Worm (Caenorhabditis elegans) whole organism, mixed stage, embryonic: Measurements from ENCODE around the gene F43B10.1.

ENCODE experiments used
- M03D4.4 ChIP-seq: sonication (generic microtip); optimal IDR thresholded peaks from 2 replicates; lab custom pipeline; 2017; ENCODE audit warnings: mild to moderate bottlenecking, missing genetic modification characterization, missing compliant biosample characterization
- bed-3 ChIP-seq: fragments of 200-800 bp; sonication (Bioruptor generic); optimal IDR thresholded peaks from 3 replicates; lab custom pipeline; 2018; ENCODE audit warnings: mild to moderate bottlenecking, missing genetic modification characterization, moderate library complexity, missing compliant biosample characterization
- blmp-1 ChIP-seq: fragments of 150-350 bp; optimal IDR thresholded peaks from 2 replicates; lab custom pipeline; 2014; ENCODE audit warnings: missing biosample characterization, missing genetic modification characterization
- ceh-39 ChIP-seq: fragments of 150-350 bp; optimal IDR thresholded peaks from 2 replicates; lab custom pipeline; 2014; ENCODE audit warnings: missing biosample characterization, missing genetic modification characterization
- ceh-43 ChIP-seq: fragments of 200-800 bp; sonication (Bioruptor generic); optimal IDR thresholded peaks from 2 replicates; lab custom pipeline; 2018; ENCODE audit warnings: mild to moderate bottlenecking, missing genetic modification characterization, moderate library complexity, missing compliant biosample characterization
- ceh-83 ChIP-seq: fragments of 200-800 bp; sonication (Bioruptor generic); optimal IDR thresholded peaks from 2 replicates; lab custom pipeline; 2018; ENCODE audit warnings: mild to moderate bottlenecking, missing genetic modification characterization, missing compliant biosample characterization
- ces-1 ChIP-seq: fragments of 150-350 bp; optimal IDR thresholded peaks from 2 replicates; lab custom pipeline; 2014; ENCODE audit warnings: missing biosample characterization, missing genetic modification reagents, missing genetic modification characterization
- cnd-1 ChIP-seq: fragments of 200-800 bp; sonication (Bioruptor generic); optimal IDR thresholded peaks from 2 replicates; lab custom pipeline; 2018; ENCODE audit warnings: mild to moderate bottlenecking, missing genetic modification characterization, missing compliant biosample characterization
- drap-1 ChIP-seq: fragments of 200-800 bp; sonication (Bioruptor generic); optimal IDR thresholded peaks from 3 replicates; lab custom pipeline; 2018; ENCODE audit warnings: mild to moderate bottlenecking, missing genetic modification characterization, missing compliant biosample characterization
- elt-1 ChIP-seq: sonication (generic microtip); optimal IDR thresholded peaks from 2 replicates; lab custom pipeline; 2017; ENCODE audit warnings: missing genetic modification characterization, mild to moderate bottlenecking, missing compliant biosample characterization, antibody characterized with exemption, moderate library complexity, borderline replicate concordance; ENCODE audit not compliant: insufficient read depth
- elt-3 ChIP-seq: fragments of 150-350 bp; optimal IDR thresholded peaks from 2 replicates; lab custom pipeline; 2014; ENCODE audit warnings: missing biosample characterization, missing genetic modification characterization
- flh-1 ChIP-seq: fragments of 200-800 bp; sonication (Bioruptor generic); optimal IDR thresholded peaks from 2 replicates; lab custom pipeline; 2018; ENCODE audit warnings: mild to moderate bottlenecking, missing genetic modification characterization, moderate library complexity, missing compliant biosample characterization
- ham-2 ChIP-seq: fragments of 200-800 bp; sonication (Bioruptor generic); optimal IDR thresholded peaks from 2 replicates; lab custom pipeline; 2018; ENCODE audit warnings: mild to moderate bottlenecking, missing genetic modification characterization, missing compliant biosample characterization
- hlh-1 ChIP-seq: fragments of 150-350 bp; optimal IDR thresholded peaks from 2 replicates; lab custom pipeline; 2014; ENCODE audit warnings: missing biosample characterization, missing genetic modification reagents, missing genetic modification characterization
- lin-13 ChIP-seq: fragments of 150-350 bp; optimal IDR thresholded peaks from 2 replicates; lab custom pipeline; 2014; ENCODE audit warnings: missing biosample characterization, missing genetic modification characterization
- lin-32 ChIP-seq: fragments of 200-800 bp; sonication (Bioruptor generic); optimal IDR thresholded peaks from 2 replicates; lab custom pipeline; 2018; ENCODE audit warnings: mild to moderate bottlenecking, missing genetic modification characterization, missing compliant biosample characterization
- lsy-2 ChIP-seq: fragments of 150-350 bp; optimal IDR thresholded peaks from 2 replicates; lab custom pipeline; 2014; ENCODE audit warnings: missing biosample characterization, missing genetic modification characterization
- mep-1 ChIP-seq: fragments of 150-350 bp; optimal IDR thresholded peaks from 2 replicates; lab custom pipeline; 2017; ENCODE audit warnings: missing biosample characterization, missing genetic modification reagents, missing genetic modification characterization, inconsistent platforms
- mls-2 ChIP-seq: sonication (generic microtip); optimal IDR thresholded peaks from 2 replicates; lab custom pipeline; 2016; ENCODE audit warnings: mild to moderate bottlenecking, missing genetic modification characterization, moderate library complexity, missing compliant biosample characterization
- nhr-12 ChIP-seq: fragments of 150-350 bp; optimal IDR thresholded peaks from 2 replicates; lab custom pipeline; 2014; ENCODE audit warnings: missing biosample characterization, missing genetic modification characterization
- nhr-2 ChIP-seq: fragments of 150-350 bp; optimal IDR thresholded peaks from 2 replicates; lab custom pipeline; 2014; ENCODE audit warnings: missing biosample characterization, missing genetic modification characterization
- nhr-237 ChIP-seq: fragments of 150-350 bp; optimal IDR thresholded peaks from 2 replicates; lab custom pipeline; 2014; ENCODE audit warnings: missing biosample characterization, missing genetic modification characterization
- nhr-28 ChIP-seq: fragments of 150-350 bp; optimal IDR thresholded peaks from 2 replicates; lab custom pipeline; 2014; ENCODE audit warnings: missing biosample characterization, missing genetic modification characterization
- nhr-76 ChIP-seq: sonication (generic microtip); optimal IDR thresholded peaks from 2 replicates; lab custom pipeline; 2017; ENCODE audit warnings: missing biosample characterization, missing genetic modification characterization
- pha-4 ChIP-seq: fragments of 150-350 bp; optimal IDR thresholded peaks from 2 replicates; lab custom pipeline; 2018; ENCODE audit warnings: missing biosample characterization, missing genetic modification reagents, missing genetic modification characterization
- sem-2 ChIP-seq: fragments of 200-800 bp; sonication (Bioruptor generic); optimal IDR thresholded peaks from 2 replicates; lab custom pipeline; 2018; ENCODE audit warnings: mild to moderate bottlenecking, missing genetic modification characterization, missing compliant biosample characterization
- snpc-4 ChIP-seq: fragments of 150-350 bp; optimal IDR thresholded peaks from 2 replicates; lab custom pipeline; 2014; ENCODE audit warnings: missing biosample characterization, missing genetic modification characterization
- sptf-1 ChIP-seq: sonication (generic microtip); optimal IDR thresholded peaks from 2 replicates; lab custom pipeline; 2017; ENCODE audit warnings: mild to moderate bottlenecking, missing genetic modification characterization, moderate library complexity, missing compliant biosample characterization
- tbx-8 ChIP-seq: fragments of 200-800 bp; sonication (Bioruptor generic); optimal IDR thresholded peaks from 2 replicates; lab custom pipeline; 2018; ENCODE audit warnings: mild to moderate bottlenecking, missing genetic modification characterization, moderate library complexity, missing compliant biosample characterization
- unc-120 ChIP-seq: sonication (generic microtip); optimal IDR thresholded peaks from 2 replicates; lab custom pipeline; 2017; ENCODE audit warnings: missing genetic modification characterization, missing compliant biosample characterization; ENCODE audit not compliant: poor library complexity, severe bottlenecking
- unc-39 ChIP-seq: fragments of 150-350 bp; optimal IDR thresholded peaks from 2 replicates; lab custom pipeline; 2014; ENCODE audit warnings: missing biosample characterization, missing genetic modification characterization
- unc-62 ChIP-seq: fragments of 150-350 bp; optimal IDR thresholded peaks from 2 replicates; lab custom pipeline; 2014; ENCODE audit warnings: missing biosample characterization, missing genetic modification reagents, missing genetic modification characterization
- zip-8 ChIP-seq: fragments of 150-350 bp; optimal IDR thresholded peaks from 2 replicates; lab custom pipeline; 2014; ENCODE audit warnings: missing biosample characterization, missing genetic modification characterization
- ztf-11 ChIP-seq: fragments of 150-350 bp; optimal IDR thresholded peaks from 2 replicates; lab custom pipeline; 2014; ENCODE audit warnings: missing biosample characterization, missing genetic modification characterization

Gene F43B10.1

DNA sequence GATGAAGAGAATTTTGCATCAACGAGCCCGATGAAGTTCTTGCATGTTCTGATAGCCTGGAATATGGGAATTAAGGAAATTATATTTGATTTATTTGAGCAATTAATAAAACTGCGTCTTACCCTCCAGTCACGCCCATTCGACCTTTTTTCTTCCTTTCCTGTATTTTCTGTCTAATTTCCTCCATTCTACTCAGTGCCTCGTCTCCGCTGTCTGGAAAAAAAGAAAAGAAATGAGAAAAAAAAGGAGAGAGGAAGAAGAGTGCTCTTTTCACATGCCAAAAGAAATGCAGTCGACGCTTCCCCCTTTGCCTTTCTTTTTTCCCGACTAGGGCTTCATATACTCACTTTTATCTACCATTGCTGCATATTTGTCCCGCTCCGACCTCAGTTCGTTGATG, 58.5 kb downstream of the F43B10.1 start:
- no peak for TF ChIP-seq cnd-1 (tag; lab: Kevin White, UChicago)
- no peak for TF ChIP-seq snpc-4 (tag; lab: Kevin White, UChicago)
- no peak for TF ChIP-seq nhr-28 (tag; lab: Kevin White, UChicago)
- TF ChIP-seq lin-32: no peak
- TF ChIP-seq elt-3 (tag; lab: Kevin White, UChicago): no peak
- TF ChIP-seq mls-2 (tag; lab: Kevin White, UChicago): no peak
- no peak for TF ChIP-seq bed-3 (GFP tag; lab: Kevin White, UChicago)
- no peak for TF ChIP-seq ceh-83
- TF ChIP-seq unc-120 (tag; lab: Kevin White, UChicago): no peak
- no peak for TF ChIP-seq lsy-2 (tag; lab: Kevin White, UChicago)
- TF ChIP-seq blmp-1: no peak
- TF ChIP-seq zip-8 (tag; lab: Kevin White, UChicago): no peak
- no peak for TF ChIP-seq ham-2 (GFP tag; lab: Kevin White, UChicago)
- no peak for TF ChIP-seq unc-39
- no peak for TF ChIP-seq tbx-8 (GFP tag; lab: Kevin White, UChicago)
- TF ChIP-seq sptf-1: no peak
- TF ChIP-seq, all 35 proteins: peak for 0

DNA sequence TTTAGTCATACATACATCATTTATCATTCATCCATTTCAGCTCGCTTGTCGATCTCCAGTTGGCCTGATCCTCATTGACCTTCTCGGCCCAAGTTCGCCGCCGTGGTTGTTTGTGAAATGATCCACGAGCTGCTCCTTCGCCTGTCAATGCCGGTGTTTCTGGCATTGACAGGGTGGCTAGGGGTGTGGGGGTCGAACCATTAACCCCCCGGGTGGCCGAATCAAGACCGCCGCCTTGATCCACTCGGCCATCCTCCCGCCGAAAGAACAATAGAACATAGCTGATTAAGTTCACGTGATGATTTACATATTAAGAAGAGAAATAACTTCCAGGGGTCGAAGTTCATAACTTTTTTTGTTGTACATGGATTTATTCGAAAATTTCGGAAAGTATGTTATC, 60.2 kb downstream of the F43B10.1 start, which contains the start of gene F59C12.4:
Gene F59C12.4, minus strand, starts transcription at position 166 of the 400 bp plus-strand sequence.
- peak; percentile 72 for TF ChIP-seq cnd-1 (tag; lab: Kevin White, UChicago)
- TF ChIP-seq ham-2 (GFP tag; lab: Kevin White, UChicago): peak; percentile 53
- TF ChIP-seq M03D4.4 (tag; lab: Kevin White, UChicago): peak; percentile 58
- TF ChIP-seq mep-1 (tag; lab: Kevin White, UChicago): no peak
- TF ChIP-seq elt-3 (tag; lab: Kevin White, UChicago): no peak
- peak; percentile 77 for TF ChIP-seq mls-2 (tag; lab: Kevin White, UChicago)
- peak; percentile 45 for TF ChIP-seq bed-3 (GFP tag; lab: Kevin White, UChicago)
- no peak for TF ChIP-seq nhr-12 (tag; lab: Kevin White, UChicago)
- TF ChIP-seq nhr-237 (tag; lab: Kevin White, UChicago): no peak
- no peak for TF ChIP-seq elt-1 (tag; lab: Kevin White, UChicago)
- TF ChIP-seq nhr-76 (tag; lab: Kevin White, UChicago): no peak
- peak; percentile 6 for TF ChIP-seq lin-13 (tag; lab: Kevin White, UChicago)
- no peak for TF ChIP-seq lsy-2 (tag; lab: Kevin White, UChicago)
- peak; percentile 56 for TF ChIP-seq sem-2
- TF ChIP-seq ceh-39 (tag; lab: Kevin White, UChicago): no peak
- TF ChIP-seq nhr-2 (tag; lab: Kevin White, UChicago): peak; percentile 66
- TF ChIP-seq unc-39: no peak
- TF ChIP-seq ceh-83: peak; percentile 49
- TF ChIP-seq ztf-11: no peak
- no peak for TF ChIP-seq blmp-1
- peak; percentile 71 for TF ChIP-seq drap-1 (GFP tag; lab: Kevin White, UChicago)
- peak; percentile 24 for TF ChIP-seq pha-4 (tag; lab: Kevin White, UChicago)
- no peak for TF ChIP-seq ces-1
- TF ChIP-seq unc-62 (GFP tag; lab: Kevin White, UChicago): peak; percentile 35
- peak; percentile 51 for TF ChIP-seq unc-120 (tag; lab: Kevin White, UChicago)
- TF ChIP-seq sptf-1: peak; percentile 67
- no peak for TF ChIP-seq nhr-28 (tag; lab: Kevin White, UChicago)
- peak; percentile 38 for TF ChIP-seq tbx-8 (GFP tag; lab: Kevin White, UChicago)
- TF ChIP-seq lin-32: peak; percentile 37
- TF ChIP-seq snpc-4 (tag; lab: Kevin White, UChicago): no peak
- TF ChIP-seq ceh-43 (GFP tag; lab: Kevin White, UChicago): peak; percentile 24
- TF ChIP-seq flh-1 (GFP tag; lab: Kevin White, UChicago): peak; percentile 3
- TF ChIP-seq, all 35 proteins: peak for 18

DNA sequence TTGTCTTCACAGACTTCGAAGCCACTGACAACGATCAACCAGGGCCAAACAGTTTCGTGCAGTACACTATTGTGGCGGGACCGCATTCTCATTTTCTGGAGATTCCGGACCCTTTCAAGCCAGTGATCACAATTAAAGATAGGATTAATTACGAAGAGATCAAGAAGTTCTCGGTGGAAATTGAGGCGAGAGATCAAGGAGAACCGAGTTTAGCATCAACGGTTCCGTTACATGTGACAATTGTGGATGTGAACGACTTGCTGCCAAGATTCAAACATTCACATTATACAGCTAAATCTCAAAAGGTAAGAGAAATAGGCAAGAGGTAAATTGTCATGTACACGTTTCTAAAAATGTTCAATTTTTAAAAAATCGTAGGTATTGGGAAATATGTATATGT, 64.8 kb downstream of the F43B10.1 start:
- TF ChIP-seq elt-3 (tag; lab: Kevin White, UChicago) (no peak), ham-2 (GFP tag; lab: Kevin White, UChicago) (no peak), drap-1 (GFP tag; lab: Kevin White, UChicago) (no peak), zip-8 (tag; lab: Kevin White, UChicago) (no peak), nhr-28 (tag; lab: Kevin White, UChicago) (no peak), sem-2 (no peak), unc-39 (no peak), snpc-4 (tag; lab: Kevin White, UChicago) (no peak), ceh-39 (tag; lab: Kevin White, UChicago) (no peak), nhr-76 (tag; lab: Kevin White, UChicago) (no peak), mep-1 (tag; lab: Kevin White, UChicago) (no peak), unc-62 (GFP tag; lab: Kevin White, UChicago) (no peak), hlh-1 (tag; lab: Kevin White, UChicago) (no peak), nhr-12 (tag; lab: Kevin White, UChicago) (no peak), elt-1 (tag; lab: Kevin White, UChicago) (no peak), bed-3 (GFP tag; lab: Kevin White, UChicago) (no peak), tbx-8 (GFP tag; lab: Kevin White, UChicago) (no peak), ceh-83 (no peak)
